Fruit fly (Drosophila melanogaster) whole organism, prepupa: Measurements from ENCODE around the gene tj.

Experiments used
- Blimp-1 ChIP-seq: fragments of 200-800 bp; sonication (Bioruptor generic); optimal IDR thresholded peaks from 3 replicates; lab custom pipeline; 2017; ENCODE audit warnings: missing biosample characterization, missing genetic modification characterization, mild to moderate bottlenecking, moderate library complexity, missing genetic modification reagents
- CG10631 ChIP-seq: fragments of 200-800 bp; sonication (Bioruptor generic); optimal IDR thresholded peaks from 2 replicates; lab custom pipeline; 2016; ENCODE audit warnings: missing biosample characterization, missing genetic modification characterization
- CG11294 ChIP-seq: fragments of 200-800 bp; sonication (Bioruptor generic); IDR thresholded peaks from 2 replicates; pipeline ENCODE4 v1.3.6; 2022; ENCODE audit warnings: missing biosample characterization, missing genetic modification characterization
- CG11762 ChIP-seq: fragments of 200-800 bp; sonication (Bioruptor generic); optimal IDR thresholded peaks from 3 replicates; lab custom pipeline; 2016; ENCODE audit warnings: missing biosample characterization, missing genetic modification characterization; ENCODE audit not compliant: insufficient read depth
- CG15336 ChIP-seq: fragments of 200-800 bp; sonication (Bioruptor generic); IDR thresholded peaks from 2 replicates; pipeline ENCODE4 v1.3.6; 2022; ENCODE audit warnings: missing biosample characterization, missing genetic modification characterization
- CG3032 ChIP-seq: fragments of 200-800 bp; optimal IDR thresholded peaks from 2 replicates; lab custom pipeline; 2019; ENCODE audit warnings: missing biosample characterization, mild to moderate bottlenecking, missing genetic modification characterization, moderate library complexity
- CG31627 ChIP-seq: fragments of 200-800 bp; sonication (Bioruptor generic); optimal IDR thresholded peaks from 3 replicates; lab custom pipeline; 2016; ENCODE audit warnings: missing biosample characterization, missing genetic modification characterization
- CG32006 ChIP-seq: fragments of 200-800 bp; sonication (Bioruptor generic); optimal IDR thresholded peaks from 3 replicates; lab custom pipeline; 2017; ENCODE audit warnings: missing biosample characterization, mild to moderate bottlenecking, missing genetic modification characterization
- CG34406 ChIP-seq: fragments of 200-800 bp; sonication (Bioruptor generic); optimal IDR thresholded peaks from 3 replicates; lab custom pipeline; 2016; ENCODE audit warnings: missing biosample characterization, missing genetic modification characterization
- CG3919 ChIP-seq: fragments of 200-800 bp; sonication (Bioruptor generic); optimal IDR thresholded peaks from 3 replicates; lab custom pipeline; 2016; ENCODE audit warnings: missing biosample characterization, missing genetic modification characterization
- CG4318 ChIP-seq: fragments of 200-800 bp; sonication (Bioruptor generic); optimal IDR thresholded peaks from 3 replicates; lab custom pipeline; 2017; ENCODE audit warnings: missing biosample characterization, mild to moderate bottlenecking, missing genetic modification characterization
- CG6163 ChIP-seq: fragments of 200-800 bp; sonication (Bioruptor generic); IDR thresholded peaks from 3 replicates; pipeline ENCODE4 v1.3.6; 2022; ENCODE audit warnings: missing biosample characterization, missing genetic modification characterization
- CG6276 ChIP-seq: fragments of 200-800 bp; sonication (Bioruptor generic); optimal IDR thresholded peaks from 2 replicates; lab custom pipeline; 2017; ENCODE audit warnings: missing biosample characterization, mild to moderate bottlenecking, missing genetic modification characterization
- CG6792 ChIP-seq: fragments of 200-800 bp; sonication (Bioruptor generic); optimal IDR thresholded peaks from 3 replicates; lab custom pipeline; 2016; ENCODE audit warnings: missing biosample characterization, missing genetic modification characterization
- CG6808 ChIP-seq: fragments of 200-800 bp; sonication (Bioruptor generic); optimal IDR thresholded peaks from 3 replicates; lab custom pipeline; 2017; ENCODE audit warnings: missing biosample characterization, missing genetic modification characterization, mild to moderate bottlenecking, moderate library complexity, missing genetic modification reagents
- CG7368 ChIP-seq: fragments of 200-800 bp; sonication (Bioruptor generic); optimal IDR thresholded peaks from 3 replicates; lab custom pipeline; 2016; ENCODE audit warnings: missing biosample characterization, missing genetic modification characterization
- CG8119 ChIP-seq: fragments of 200-800 bp; sonication (Bioruptor generic); IDR thresholded peaks from 3 replicates; pipeline ENCODE4 v1.3.6; 2022; ENCODE audit warnings: missing biosample characterization, missing genetic modification characterization
- Eip75B ChIP-seq: fragments of 200-800 bp; sonication (Bioruptor generic); optimal IDR thresholded peaks from 3 replicates; lab custom pipeline; 2016; ENCODE audit warnings: missing biosample characterization, missing genetic modification characterization
- Eip78C ChIP-seq: fragments of 200-800 bp; sonication (Bioruptor generic); peaks from one replicate; lab custom pipeline; 2016; ENCODE audit warnings: missing biosample characterization, missing genetic modification characterization
- Eip93F ChIP-seq: fragments of 200-800 bp; sonication (Bioruptor generic); optimal IDR thresholded peaks from 2 replicates; lab custom pipeline; 2016; ENCODE audit warnings: missing biosample characterization, mild to moderate bottlenecking, missing genetic modification characterization
- Ets96B ChIP-seq: fragments of 200-800 bp; optimal IDR thresholded peaks from 2 replicates; lab custom pipeline; 2019; ENCODE audit warnings: missing biosample characterization, mild to moderate bottlenecking, missing genetic modification characterization, moderate library complexity
- Gug ChIP-seq: fragments of 200-800 bp; sonication (Bioruptor generic); IDR thresholded peaks from 2 replicates; pipeline ENCODE4 v1.3.6; 2022; ENCODE audit warnings: missing biosample characterization, missing genetic modification characterization
- Hr39 ChIP-seq: fragments of 200-800 bp; sonication (Bioruptor generic); optimal IDR thresholded peaks from 2 replicates; lab custom pipeline; 2016; ENCODE audit warnings: missing biosample characterization, missing genetic modification characterization
- Hr4 ChIP-seq: fragments of 200-800 bp; sonication (Bioruptor generic); optimal IDR thresholded peaks from 3 replicates; lab custom pipeline; 2016; ENCODE audit warnings: missing biosample characterization, missing genetic modification characterization
- Lpt ChIP-seq: fragments of 200-800 bp; sonication (Bioruptor generic); optimal IDR thresholded peaks from 3 replicates; lab custom pipeline; 2016; ENCODE audit warnings: missing biosample characterization, missing genetic modification characterization
- Met ChIP-seq: fragments of 200-800 bp; sonication (Bioruptor generic); optimal IDR thresholded peaks from 3 replicates; lab custom pipeline; 2016; ENCODE audit warnings: missing biosample characterization, missing genetic modification characterization
- OdsH ChIP-seq: fragments of 200-800 bp; sonication (Bioruptor generic); optimal IDR thresholded peaks from 3 replicates; lab custom pipeline; 2016; ENCODE audit warnings: missing biosample characterization, missing genetic modification characterization
- Smox ChIP-seq: fragments of 200-800 bp; sonication (Bioruptor generic); optimal IDR thresholded peaks from 3 replicates; lab custom pipeline; 2016; ENCODE audit warnings: missing biosample characterization, missing genetic modification characterization
- Sox14 ChIP-seq: fragments of 200-800 bp; sonication (Bioruptor generic); optimal IDR thresholded peaks from 3 replicates; lab custom pipeline; 2016; ENCODE audit warnings: missing biosample characterization, missing genetic modification characterization
- Sox15 ChIP-seq: fragments of 200-800 bp; sonication (Bioruptor generic); optimal IDR thresholded peaks from 3 replicates; lab custom pipeline; 2016; ENCODE audit warnings: missing biosample characterization, missing genetic modification characterization
- achi ChIP-seq: fragments of 200-800 bp; sonication (Bioruptor generic); optimal IDR thresholded peaks from 3 replicates; lab custom pipeline; 2016; ENCODE audit warnings: missing biosample characterization, missing genetic modification characterization
- acj6 ChIP-seq: fragments of 200-800 bp; sonication (Bioruptor generic); optimal IDR thresholded peaks from 3 replicates; lab custom pipeline; 2016; ENCODE audit warnings: missing biosample characterization, missing genetic modification characterization
- cyc ChIP-seq: fragments of 200-800 bp; sonication (Bioruptor generic); optimal IDR thresholded peaks from 3 replicates; lab custom pipeline; 2016; ENCODE audit warnings: missing biosample characterization, missing genetic modification characterization
- dac ChIP-seq: fragments of 200-800 bp; sonication (Bioruptor generic); optimal IDR thresholded peaks from 2 replicates; lab custom pipeline; 2017; ENCODE audit warnings: missing biosample characterization, mild to moderate bottlenecking, missing genetic modification characterization
- eg ChIP-seq: fragments of 200-800 bp; sonication (Bioruptor generic); IDR thresholded peaks from 3 replicates; pipeline ENCODE4 v1.3.6; 2022; ENCODE audit warnings: missing biosample characterization, missing genetic modification characterization
- esn ChIP-seq: fragments of 200-800 bp; sonication (Bioruptor generic); optimal IDR thresholded peaks from 2 replicates; lab custom pipeline; 2016; ENCODE audit warnings: missing biosample characterization, mild to moderate bottlenecking, missing genetic modification characterization, moderate library complexity
- fd59A ChIP-seq: fragments of 200-800 bp; sonication (Bioruptor generic); optimal IDR thresholded peaks from 2 replicates; lab custom pipeline; 2017; ENCODE audit warnings: missing biosample characterization, mild to moderate bottlenecking, missing genetic modification characterization, missing genetic modification reagents
- fd85E ChIP-seq: fragments of 200-800 bp; sonication (Bioruptor generic); optimal IDR thresholded peaks from 3 replicates; lab custom pipeline; 2016; ENCODE audit warnings: missing biosample characterization, missing genetic modification characterization
- lz ChIP-seq: fragments of 200-800 bp; sonication (Bioruptor generic); optimal IDR thresholded peaks from 3 replicates; lab custom pipeline; 2016; ENCODE audit warnings: missing biosample characterization, missing genetic modification characterization
- net ChIP-seq: fragments of 200-800 bp; sonication (Bioruptor generic); optimal IDR thresholded peaks from 3 replicates; lab custom pipeline; 2016; ENCODE audit warnings: missing biosample characterization, missing genetic modification characterization
- pdm3 ChIP-seq: fragments of 200-800 bp; sonication (Bioruptor generic); optimal IDR thresholded peaks from 3 replicates; lab custom pipeline; 2016; ENCODE audit warnings: missing biosample characterization, missing genetic modification characterization
- salr ChIP-seq, 2 experiments: fragments of 200-800 bp; sonication (Bioruptor generic); optimal IDR thresholded peaks; 3 replicates each; lab custom pipeline; 2016 to 2018; ENCODE audit warnings: missing biosample characterization in 2 of 2, missing genetic modification characterization in 2 of 2, mild to moderate bottlenecking in 1 of 2
- ss ChIP-seq, 2 experiments: fragments of 200-800 bp; sonication (Bioruptor generic); optimal IDR thresholded peaks; 2 replicates in 1 of 2; 3 replicates in 1 of 2; lab custom pipeline; 2017 to 2018; ENCODE audit warnings: mild to moderate bottlenecking in 2 of 2, missing biosample characterization in 2 of 2, missing genetic modification characterization in 2 of 2, moderate library complexity in 1 of 2
- svp ChIP-seq: fragments of 200-800 bp; sonication (Bioruptor generic); peaks from one replicate; lab custom pipeline; 2016; ENCODE audit warnings: missing biosample characterization, missing genetic modification characterization
- topi ChIP-seq: fragments of 200-800 bp; sonication (Bioruptor generic); optimal IDR thresholded peaks from 3 replicates; lab custom pipeline; 2016; ENCODE audit warnings: missing biosample characterization, missing genetic modification characterization
- vri ChIP-seq: fragments of 200-800 bp; sonication (Bioruptor generic); optimal IDR thresholded peaks from 3 replicates; lab custom pipeline; 2016; ENCODE audit warnings: missing biosample characterization, mild to moderate bottlenecking, missing genetic modification characterization

tj gene

dm6 chr2L:19444734-19445140, 19.3 kb upstream of the tj start, which contains the start of gene Hs2st (continued):
- peak; percentile 86 for TF ChIP-seq eg (GFP tag; lab: Robert Waterston, UW)
- peak; percentile 74 for TF ChIP-seq Blimp-1 (GFP tag; lab: Kevin White, UChicago)
- peak; percentile 81 for TF ChIP-seq fd59A (GFP tag; lab: Kevin White, UChicago)
- peak; percentile 84 for TF ChIP-seq Ets96B
- peak; percentile 91 for TF ChIP-seq CG6792 (GFP tag; lab: Kevin White, UChicago)
- TF ChIP-seq OdsH (GFP tag; lab: Kevin White, UChicago), result peak; percentile 96
- peak; percentile 96 for TF ChIP-seq Sox15
- TF ChIP-seq CG3032 (tag; lab: Kevin White, UChicago), result peak; percentile 91
- peak; percentile 86 for TF ChIP-seq CG34406
- TF ChIP-seq svp, result peak; percentile 98
- no peak for TF ChIP-seq vri (GFP tag; lab: Kevin White, UChicago)
- TF ChIP-seq Met, result peak; percentile 93

- TF ChIP-seq CG6808, result peak; percentile 38
- TF ChIP-seq Eip93F (GFP tag; lab: Kevin White, UChicago), result no peak
- TF ChIP-seq pdm3 (GFP tag; lab: Kevin White, UChicago), result peak; percentile 41
- no peak for TF ChIP-seq CG7368 (GFP tag; lab: Kevin White, UChicago)
- peak; percentile 27 for TF ChIP-seq net (GFP tag; lab: Kevin White, UChicago)
- TF ChIP-seq svp, result peak; percentile 54
- peak; percentile 39 for TF ChIP-seq lz (GFP tag; lab: Kevin White, UChicago)
- TF ChIP-seq esn, result peak; percentile 22
- TF ChIP-seq dac (GFP tag; lab: Kevin White, UChicago), result peak; percentile 29
- TF ChIP-seq CG32006, result peak; percentile 58
- peak; percentile 22 for TF ChIP-seq acj6
- peak; percentile 49 for TF ChIP-seq achi (GFP tag; lab: Kevin White, UChicago)
- peak; percentile 18; the same call in 1 of the 2 replicates for TF ChIP-seq CG11294
- TF ChIP-seq cyc (GFP tag; lab: Kevin White, UChicago), result peak; percentile 13
- peak; percentile 72 for TF ChIP-seq CG8119 (GFP tag; lab: Robert Waterston, UW)
- TF ChIP-seq Eip75B (GFP tag; lab: Kevin White, UChicago), result peak; percentile 45
- peak; percentile 37 for TF ChIP-seq CG10631
- no peak for TF ChIP-seq fd85E (GFP tag; lab: Kevin White, UChicago)
- TF ChIP-seq Lpt, result peak; percentile 9
- no peak for TF ChIP-seq CG4318
- peak; percentile 80 for TF ChIP-seq Eip78C
- TF ChIP-seq Hr39, result peak; percentile 17
- TF ChIP-seq CG6163, result 0 out of 3 replicates have a peak, but pooled peaks have one; percentile 61
- peak; percentile 13 for TF ChIP-seq topi (GFP tag; lab: Kevin White, UChicago)
- TF ChIP-seq fd59A (GFP tag; lab: Kevin White, UChicago), result no peak
- TF ChIP-seq Blimp-1 (GFP tag; lab: Kevin White, UChicago), result no peak
- no peak for TF ChIP-seq CG11762 (GFP tag; lab: Kevin White, UChicago)
- peak; percentile 69 for TF ChIP-seq Hr4 (GFP tag; lab: Kevin White, UChicago)
- peak; percentile 59 for TF ChIP-seq CG15336 (GFP tag; lab: Robert Waterston, UW)
- no peak for TF ChIP-seq Gug (GFP tag; lab: Robert Waterston, UW)
- peak; percentile 43 for TF ChIP-seq OdsH (GFP tag; lab: Kevin White, UChicago)
- TF ChIP-seq Sox14 (GFP tag; lab: Kevin White, UChicago), result peak; percentile 40
- peak; percentile 62; the same call in 2 of the 3 replicates for TF ChIP-seq eg (GFP tag; lab: Robert Waterston, UW)
- peak in 1 of 2 experiments; percentile 3 for TF ChIP-seq salr (GFP tag; optimal IDR thresholded peaks at IDR 0.05; lab: Kevin White, UChicago)
- TF ChIP-seq Met, result no peak
- TF ChIP-seq ss (GFP tag; optimal IDR thresholded peaks at IDR 0.05; lab: Kevin White, UChicago), result peak in 1 of 2 experiments; percentile 24
- peak; percentile 35 for TF ChIP-seq CG3919 (GFP tag; lab: Kevin White, UChicago)
- TF ChIP-seq CG31627 (GFP tag; lab: Kevin White, UChicago), result peak; percentile 37
- peak; percentile 28 for TF ChIP-seq CG6792 (GFP tag; lab: Kevin White, UChicago)
- TF ChIP-seq Smox (GFP tag; lab: Kevin White, UChicago), result peak; percentile 30
- peak; percentile 10 for TF ChIP-seq CG34406
- TF ChIP-seq CG6276 (GFP tag; lab: Kevin White, UChicago), result peak; percentile 39
- no peak for TF ChIP-seq Sox15
- TF ChIP-seq, all 60 proteins: peak for 33
Measured at dm6 chr2L:19452535-19453317, 11.3 kb upstream of the tj start.
